Worm (Caenorhabditis elegans) whole organism, L2 larva: ENCODE data around the gene idpc-1.

Experiments
- C34F6.9 ChIP-seq: fragments of 150-350 bp; optimal IDR thresholded peaks from 2 replicates; lab custom pipeline; 2014; ENCODE audit warnings: missing biosample characterization, missing genetic modification characterization
- F13H6.1 ChIP-seq: sonication (generic microtip); optimal IDR thresholded peaks from 2 replicates; lab custom pipeline; 2016; ENCODE audit warnings: missing genetic modification characterization, missing compliant biosample characterization
- Y55F3AM.14 ChIP-seq: fragments of 200-800 bp; sonication (Bioruptor generic); optimal IDR thresholded peaks from 2 replicates; lab custom pipeline; 2018; ENCODE audit warnings: mild to moderate bottlenecking, missing genetic modification characterization, missing compliant biosample characterization
- ZK546.5 ChIP-seq: sonication (generic microtip); optimal IDR thresholded peaks from 2 replicates; lab custom pipeline; 2017; ENCODE audit warnings: missing biosample characterization, missing genetic modification characterization
- alr-1 ChIP-seq: fragments of 150-350 bp; optimal IDR thresholded peaks from 2 replicates; lab custom pipeline; 2014; ENCODE audit warnings: missing biosample characterization, missing genetic modification characterization
- aly-2 ChIP-seq: fragments of 150-350 bp; optimal IDR thresholded peaks from 2 replicates; lab custom pipeline; 2014; ENCODE audit warnings: missing biosample characterization, missing genetic modification characterization
- blmp-1 ChIP-seq: sonication (generic microtip); optimal IDR thresholded peaks from 2 replicates; lab custom pipeline; 2017; ENCODE audit warnings: missing genetic modification characterization, mild to moderate bottlenecking, missing compliant biosample characterization, antibody characterized with exemption, moderate library complexity; ENCODE audit not compliant: insufficient read depth
- crh-2 ChIP-seq: sonication (generic microtip); optimal IDR thresholded peaks from 2 replicates; lab custom pipeline; 2017; ENCODE audit warnings: missing biosample characterization, missing genetic modification characterization
- dmd-4 ChIP-seq: sonication (generic microtip); optimal IDR thresholded peaks from 2 replicates; lab custom pipeline; 2017; ENCODE audit warnings: missing biosample characterization, missing genetic modification characterization
- elt-1 ChIP-seq: fragments of 150-350 bp; optimal IDR thresholded peaks from 2 replicates; lab custom pipeline; 2014; ENCODE audit warnings: missing biosample characterization, missing genetic modification characterization
- elt-3 ChIP-seq: sonication (generic microtip); optimal IDR thresholded peaks from 2 replicates; lab custom pipeline; 2017; ENCODE audit warnings: missing biosample characterization, missing genetic modification characterization
- fos-1 ChIP-seq: fragments of 150-350 bp; optimal IDR thresholded peaks from 2 replicates; lab custom pipeline; 2014; ENCODE audit warnings: missing biosample characterization, missing genetic modification characterization
- lin-11 ChIP-seq: fragments of 150-350 bp; sonication (generic microtip); optimal IDR thresholded peaks from 2 replicates; lab custom pipeline; 2014; ENCODE audit warnings: missing biosample characterization, missing genetic modification characterization, inconsistent platforms, mixed read lengths
- lin-13 ChIP-seq: fragments of 150-350 bp; optimal IDR thresholded peaks from 2 replicates; lab custom pipeline; 2014; ENCODE audit warnings: missing biosample characterization, missing genetic modification reagents, missing genetic modification characterization
- lsy-2 ChIP-seq, 2 experiments: fragments of 150-350 bp in 1 of 2; sonication (generic microtip) in 1 of 2; optimal IDR thresholded peaks; 2 replicates each; lab custom pipeline; 2014 to 2017; ENCODE audit warnings: missing biosample characterization in 2 of 2, missing genetic modification characterization in 2 of 2
- mab-5 ChIP-seq: fragments of 150-350 bp; optimal IDR thresholded peaks from 2 replicates; lab custom pipeline; 2014; ENCODE audit warnings: missing biosample characterization, missing genetic modification characterization
- mbf-1 ChIP-seq: sonication (generic microtip); optimal IDR thresholded peaks from 2 replicates; lab custom pipeline; 2017; ENCODE audit warnings: missing biosample characterization, missing genetic modification characterization
- mdl-1 ChIP-seq, 2 experiments: fragments of 150-350 bp in 1 of 2; sonication (generic microtip) in 1 of 2; optimal IDR thresholded peaks; 2 replicates each; lab custom pipeline; 2017; ENCODE audit warnings: missing biosample characterization in 2 of 2, missing genetic modification characterization in 2 of 2
- nhr-11 ChIP-seq: fragments of 150-350 bp; optimal IDR thresholded peaks from 2 replicates; lab custom pipeline; 2014; ENCODE audit warnings: missing biosample characterization, missing genetic modification characterization
- nhr-21 ChIP-seq: fragments of 150-350 bp; optimal IDR thresholded peaks from 2 replicates; lab custom pipeline; 2014; ENCODE audit warnings: missing biosample characterization, missing genetic modification characterization
- nhr-23 ChIP-seq: fragments of 150-350 bp; optimal IDR thresholded peaks from 2 replicates; lab custom pipeline; 2014; ENCODE audit warnings: missing biosample characterization, missing genetic modification reagents, missing genetic modification characterization
- nhr-237 ChIP-seq: fragments of 150-350 bp; optimal IDR thresholded peaks from 2 replicates; lab custom pipeline; 2014; ENCODE audit warnings: missing biosample characterization, missing genetic modification characterization
- sem-4 ChIP-seq: fragments of 150-350 bp; optimal IDR thresholded peaks from 2 replicates; lab custom pipeline; 2014; ENCODE audit warnings: missing biosample characterization, missing genetic modification reagents, missing genetic modification characterization
- skn-1 ChIP-seq: sonication (generic microtip); optimal IDR thresholded peaks from 2 replicates; lab custom pipeline; 2017; ENCODE audit warnings: missing biosample characterization, missing genetic modification characterization
- sma-3 ChIP-seq: sonication (generic microtip); optimal IDR thresholded peaks from 2 replicates; lab custom pipeline; 2016; ENCODE audit warnings: missing genetic modification reagents, missing genetic modification characterization, missing compliant biosample characterization
- sma-9 ChIP-seq, 2 experiments: fragments of 150-350 bp in 1 of 2; sonication (generic microtip) in 1 of 2; optimal IDR thresholded peaks; 2 replicates each; lab custom pipeline; 2014 to 2016; ENCODE audit warnings: missing genetic modification characterization in 2 of 2, mild to moderate bottlenecking in 1 of 2, missing biosample characterization in 1 of 2, missing compliant biosample characterization in 1 of 2, missing genetic modification reagents in 1 of 2, moderate library complexity in 1 of 2
- snpc-4 ChIP-seq: fragments of 150-350 bp; optimal IDR thresholded peaks from 2 replicates; lab custom pipeline; 2014; ENCODE audit warnings: missing biosample characterization, missing genetic modification characterization
- unc-39 ChIP-seq: fragments of 150-350 bp; optimal IDR thresholded peaks from 2 replicates; lab custom pipeline; 2014; ENCODE audit warnings: missing biosample characterization, missing genetic modification characterization
- unc-62 ChIP-seq: fragments of 150-350 bp; optimal IDR thresholded peaks from 2 replicates; lab custom pipeline; 2014; ENCODE audit warnings: missing biosample characterization, missing genetic modification reagents, missing genetic modification characterization
- zag-1 ChIP-seq: fragments of 150-350 bp; optimal IDR thresholded peaks from 2 replicates; lab custom pipeline; 2014; ENCODE audit warnings: missing biosample characterization, missing genetic modification characterization
- ztf-1 ChIP-seq: fragments of 200-800 bp; sonication (Bioruptor generic); conservative IDR thresholded peaks from 2 replicates; pipeline ENCODE4 v1.3.6; 2022; ENCODE audit warnings: missing genetic modification characterization, missing compliant biosample characterization
- ztf-11 ChIP-seq: sonication (generic microtip); optimal IDR thresholded peaks from 2 replicates; lab custom pipeline; 2017; ENCODE audit warnings: missing biosample characterization, missing genetic modification characterization
- ztf-4 ChIP-seq: fragments of 150-350 bp; optimal IDR thresholded peaks from 2 replicates; lab custom pipeline; 2014; ENCODE audit warnings: missing biosample characterization, missing genetic modification characterization

idpc-1 gene

DNA sequence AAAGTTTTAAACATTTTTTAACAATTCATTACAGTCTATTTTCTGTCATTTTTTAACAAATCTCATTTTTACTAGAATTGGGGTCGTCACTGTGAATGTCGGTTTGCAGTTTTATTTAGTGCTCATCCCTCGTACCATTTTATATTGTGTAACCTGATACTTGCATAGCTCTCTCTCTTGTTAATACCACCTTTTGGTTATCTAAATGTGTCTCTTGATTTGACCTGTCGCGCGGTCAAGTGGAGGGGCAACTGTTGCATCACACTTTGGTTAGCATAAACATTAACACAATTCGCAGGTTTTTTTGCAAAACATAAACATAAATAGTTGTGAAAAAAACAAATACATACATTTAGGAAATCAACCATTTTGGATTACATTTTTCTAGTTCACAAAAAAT is 19.8 kb downstream of the idpc-1 start:
- TF ChIP-seq elt-1 (tag; lab: Kevin White, UChicago) (no peak), nhr-11 (tag; lab: Kevin White, UChicago) (no peak), C34F6.9 (tag; lab: Kevin White, UChicago) (no peak), dmd-4 (tag; lab: Kevin White, UChicago) (no peak), snpc-4 (no peak), nhr-23 (tag; lab: Kevin White, UChicago) (no peak), ztf-4 (tag; lab: Kevin White, UChicago) (no peak), ztf-11 (tag; lab: Kevin White, UChicago) (no peak), zag-1 (tag; lab: Kevin White, UChicago) (no peak), nhr-237 (tag; lab: Kevin White, UChicago) (no peak), aly-2 (no peak), lin-11 (tag; lab: Kevin White, UChicago) (no peak), sma-9 (GFP tag; optimal IDR thresholded peaks at IDR 0.05; lab: Kevin White, UChicago) (no peak), sma-9 (tag; optimal IDR thresholded peaks at IDR 0.05; lab: Kevin White, UChicago) (no peak), fos-1 (tag; lab: Kevin White, UChicago) (no peak), ztf-1 (GFP tag; lab: Robert Waterston, UW) (no peak), sma-3 (no peak), lsy-2 (tag; optimal IDR thresholded peaks at IDR 0.05; lab: Kevin White, UChicago) (no peak)

DNA sequence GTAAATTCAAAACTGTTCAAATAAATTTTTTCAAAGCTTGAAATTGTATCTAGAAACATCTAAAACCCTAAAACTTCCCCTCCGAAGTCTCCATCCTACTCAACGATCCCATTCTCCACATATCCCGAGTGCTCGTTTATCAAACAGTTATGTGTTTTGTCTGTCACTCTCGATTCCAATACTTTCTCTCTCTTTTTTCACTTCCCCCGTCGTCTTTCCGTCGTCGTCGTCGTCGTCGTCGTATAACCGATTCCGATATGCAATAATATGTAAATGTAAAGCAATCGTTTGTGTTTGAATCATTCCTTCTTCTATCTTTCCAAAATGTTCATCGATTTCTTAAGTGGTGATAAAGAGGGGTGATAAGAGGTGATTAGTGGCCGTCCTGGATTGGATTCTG is 21.3 kb downstream of the idpc-1 start:
- TF ChIP-seq F13H6.1 (tag; lab: Kevin White, UChicago) (no peak), elt-3 (tag; lab: Kevin White, UChicago) (no peak), mbf-1 (tag; lab: Kevin White, UChicago) (no peak), blmp-1 (tag; lab: Kevin White, UChicago) (no peak), ztf-11 (tag; lab: Kevin White, UChicago) (no peak)

DNA sequence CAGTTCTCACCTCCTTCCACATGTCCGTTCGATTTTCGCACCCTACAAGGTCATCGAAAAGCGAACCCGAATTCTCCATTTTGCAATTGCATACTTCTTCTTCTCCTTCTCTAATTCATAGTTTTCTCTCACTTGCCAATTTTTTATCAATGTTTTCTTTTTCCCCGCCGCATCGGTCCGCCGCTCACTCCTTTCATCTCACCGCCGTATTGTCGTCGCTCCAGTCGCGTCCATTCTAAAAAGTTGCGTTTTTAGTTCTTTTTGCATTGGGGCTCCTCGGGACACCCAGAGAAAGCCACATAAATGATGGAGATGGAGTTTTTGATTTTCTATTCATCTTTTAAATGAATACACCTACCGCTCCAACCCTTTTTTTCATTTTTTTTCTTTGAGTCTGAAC is 24.4 kb downstream of the idpc-1 start:
- TF ChIP-seq skn-1 (tag; lab: Kevin White, UChicago) = no peak
- TF ChIP-seq unc-62 = no peak
- TF ChIP-seq fos-1 (tag; lab: Kevin White, UChicago) = peak; percentile 26

DNA sequence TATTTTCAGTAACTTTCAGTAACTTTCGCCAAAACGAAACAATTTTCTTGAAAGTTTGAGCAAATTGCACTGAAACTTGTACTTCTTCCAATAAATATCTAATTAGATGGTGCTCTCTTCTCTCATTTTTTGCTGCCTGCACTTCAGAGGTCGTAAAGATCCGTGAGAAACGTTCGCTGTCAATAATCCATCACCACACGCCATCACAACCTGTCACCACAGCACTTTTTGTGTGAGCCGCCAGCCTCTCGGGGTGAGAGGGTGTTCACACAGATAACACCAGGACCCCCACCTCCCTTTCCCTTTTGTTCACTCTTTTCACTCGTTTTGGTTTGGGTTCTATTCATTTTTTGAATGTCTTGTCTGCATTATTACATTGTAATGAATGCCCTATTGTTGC is 25.5 kb downstream of the idpc-1 start:
- TF ChIP-seq snpc-4 (no peak), crh-2 (tag; lab: Kevin White, UChicago) (no peak), ztf-11 (tag; lab: Kevin White, UChicago) (no peak), dmd-4 (tag; lab: Kevin White, UChicago) (no peak), Y55F3AM.14 (GFP tag; lab: Kevin White, UChicago) (no peak), elt-3 (tag; lab: Kevin White, UChicago) (no peak), sem-4 (tag; lab: Kevin White, UChicago) (no peak), aly-2 (no peak), lin-13 (GFP tag; lab: Kevin White, UChicago) (no peak), blmp-1 (tag; lab: Kevin White, UChicago) (no peak), C34F6.9 (tag; lab: Kevin White, UChicago) (no peak)

DNA sequence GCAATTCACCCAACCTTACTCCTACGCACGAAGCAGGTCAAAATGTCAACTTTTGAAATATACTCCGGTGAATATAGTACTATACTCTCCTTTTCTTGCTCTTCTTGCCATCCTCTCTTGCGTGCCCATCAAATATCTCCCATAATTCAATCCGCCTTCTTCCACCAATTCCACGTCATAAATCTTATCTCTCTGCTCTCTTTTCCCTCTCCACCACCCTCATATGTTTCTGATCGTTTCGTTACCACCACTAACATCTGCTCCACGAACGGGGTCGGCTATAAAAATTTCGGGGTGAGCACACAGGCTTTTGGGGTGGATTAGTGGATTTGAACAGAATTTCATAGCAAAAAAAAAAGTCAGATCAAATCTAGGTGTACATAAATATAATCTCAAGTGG is 27.0 kb downstream of the idpc-1 start:
- no peak for TF ChIP-seq lsy-2 (tag; optimal IDR thresholded peaks at IDR 0.05; lab: Kevin White, UChicago)
- peak; percentile 5 for TF ChIP-seq mab-5 (tag; lab: Kevin White, UChicago)
- TF ChIP-seq zag-1 (tag; lab: Kevin White, UChicago) = no peak
- peak; percentile 16 for TF ChIP-seq sem-4 (tag; lab: Kevin White, UChicago)

DNA sequence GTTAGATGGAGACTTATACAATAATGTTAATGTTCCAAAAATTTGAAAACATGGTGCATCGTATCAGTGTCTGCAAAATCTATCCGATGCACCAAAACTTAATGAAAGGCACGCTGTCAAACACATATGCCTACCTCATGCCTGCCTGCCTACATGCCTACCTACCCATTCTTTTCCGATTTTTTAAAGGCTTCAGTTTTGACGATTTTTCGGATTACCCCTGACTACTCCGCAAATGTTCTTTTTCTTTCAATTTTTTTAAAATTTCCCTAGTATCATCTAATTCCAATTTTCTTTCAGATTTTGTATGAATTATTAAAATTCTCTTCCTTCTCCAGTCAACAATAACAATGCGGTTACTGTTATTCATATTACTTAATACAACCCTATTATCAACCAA is 29.6 kb downstream of the idpc-1 start, which contains the start of gene plr-1:
Gene plr-1 (plus strand): TSS at position 301 of the 400 bp plus-strand sequence.
- no peak for TF ChIP-seq ZK546.5 (tag; lab: Kevin White, UChicago)
- no peak for TF ChIP-seq nhr-21
- TF ChIP-seq unc-39 = no peak
- no peak for TF ChIP-seq lsy-2 (tag; optimal IDR thresholded peaks at IDR 0.05; lab: Kevin White, UChicago)
- TF ChIP-seq alr-1 = no peak
- no peak for TF ChIP-seq F13H6.1 (tag; lab: Kevin White, UChicago)
- TF ChIP-seq mbf-1 (tag; lab: Kevin White, UChicago) = no peak
- TF ChIP-seq mdl-1 (tag; optimal IDR thresholded peaks at IDR 0.05; lab: Kevin White, UChicago) = no peak
- no peak for TF ChIP-seq sma-9 (GFP tag; optimal IDR thresholded peaks at IDR 0.05; lab: Kevin White, UChicago)
- no peak for TF ChIP-seq sma-9 (tag; optimal IDR thresholded peaks at IDR 0.05; lab: Kevin White, UChicago)
